Fruit fly (Drosophila melanogaster): Measurements from ENCODE around the gene BicC.

DNA sequence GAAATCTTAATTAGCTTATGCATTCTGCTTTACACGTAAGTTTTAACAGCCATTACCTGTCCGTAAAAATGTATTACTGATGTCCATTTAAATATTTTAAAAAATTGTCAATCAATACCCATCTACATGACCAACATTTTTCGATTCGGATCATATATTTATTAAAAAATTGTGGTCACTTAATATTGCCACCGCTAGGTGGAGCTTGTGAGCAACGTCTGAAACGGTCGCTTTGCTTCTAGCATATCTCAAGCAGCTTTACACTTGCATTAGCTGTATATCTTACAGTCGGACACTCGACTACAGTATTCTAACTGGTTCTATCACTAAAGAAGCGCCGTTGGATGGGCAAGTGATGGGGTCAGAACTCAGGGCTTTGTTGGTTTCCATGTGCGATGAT lies 15.2 kb upstream of the BicC start:
- no peak for TF ChIP-seq jim (GFP tag; optimal IDR thresholded peaks at IDR 0.05)
- no peak for TF ChIP-seq fru (GFP tag; optimal IDR thresholded peaks at IDR 0.05)
- TF ChIP-seq Abd-B (GFP tag; optimal IDR thresholded peaks at IDR 0.05): no peak
- no peak for TF ChIP-seq tai (GFP tag; optimal IDR thresholded peaks at IDR 0.05)
- no peak for TF ChIP-seq N (GFP tag; optimal IDR thresholded peaks at IDR 0.05)

All from whole organism, wandering third instar larva.